Worm (Caenorhabditis elegans) whole organism, L1 larva: ENCODE results near the gene gpd-1.

Experiments used
- C04F5.9 ChIP-seq: sonication (generic microtip); optimal IDR thresholded peaks from 2 replicates; lab custom pipeline; 2016; ENCODE audit warnings: missing genetic modification characterization, missing compliant biosample characterization
- C34B4.2 ChIP-seq: sonication (generic microtip); optimal IDR thresholded peaks from 2 replicates; lab custom pipeline; 2017; ENCODE audit warnings: mild to moderate bottlenecking, missing genetic modification characterization, missing compliant biosample characterization
- F16B12.6 ChIP-seq: fragments of 150-350 bp; optimal IDR thresholded peaks from 2 replicates; lab custom pipeline; 2014; ENCODE audit warnings: missing biosample characterization, missing genetic modification characterization
- aha-1 ChIP-seq: fragments of 150-350 bp; optimal IDR thresholded peaks from 2 replicates; lab custom pipeline; 2014; ENCODE audit warnings: missing biosample characterization, missing genetic modification characterization
- alr-1 ChIP-seq: fragments of 200-800 bp; sonication (Bioruptor generic); optimal IDR thresholded peaks from 2 replicates; lab custom pipeline; 2018; ENCODE audit warnings: borderline replicate concordance, mild to moderate bottlenecking, missing genetic modification characterization, missing compliant biosample characterization
- aly-2 ChIP-seq: fragments of 150-350 bp; optimal IDR thresholded peaks from 2 replicates; lab custom pipeline; 2014; ENCODE audit warnings: missing biosample characterization, missing genetic modification characterization
- ama-1 ChIP-seq: fragments of 150-350 bp; optimal IDR thresholded peaks from 2 replicates; lab custom pipeline; 2014
- blmp-1 ChIP-seq: fragments of 150-350 bp; optimal IDR thresholded peaks from 2 replicates; lab custom pipeline; 2014; ENCODE audit warnings: missing biosample characterization, missing genetic modification characterization
- ceh-82 ChIP-seq, 3 experiments: fragments of 150-350 bp in 1 of 3; sonication (generic microtip) in 2 of 3; optimal IDR thresholded peaks; 2 replicates each; lab custom pipeline; 2014 to 2017; ENCODE audit warnings: missing biosample characterization in 3 of 3, missing genetic modification characterization in 3 of 3
- ceh-88 ChIP-seq: fragments of 200-800 bp; sonication (Bioruptor generic); IDR thresholded peaks from 2 replicates; pipeline ENCODE4 v1.3.6; 2022; ENCODE audit warnings: missing genetic modification characterization, missing compliant biosample characterization
- ces-1 ChIP-seq: fragments of 150-350 bp; optimal IDR thresholded peaks from 2 replicates; lab custom pipeline; 2014; ENCODE audit warnings: missing biosample characterization, missing genetic modification reagents, missing genetic modification characterization
- dpl-1 ChIP-seq, 3 experiments: fragments of 150-350 bp in 2 of 3; sonication (generic microtip) in 1 of 3; optimal IDR thresholded peaks; 2 replicates each; lab custom pipeline; 2014 to 2017; ENCODE audit warnings: missing biosample characterization in 3 of 3, missing genetic modification characterization in 3 of 3, missing genetic modification reagents in 3 of 3
- dsc-1 ChIP-seq: sonication (generic microtip); optimal IDR thresholded peaks from 2 replicates; lab custom pipeline; 2016; ENCODE audit warnings: mild to moderate bottlenecking, missing genetic modification characterization, missing compliant biosample characterization
- efl-1 ChIP-seq, 4 experiments: fragments of 150-350 bp; optimal IDR thresholded peaks in 3 of 4; peaks in 1 of 4; 1 replicate in 1 of 4; 2 replicates in 3 of 4; lab custom pipeline; 2014; ENCODE audit warnings: missing biosample characterization in 2 of 4, missing genetic modification characterization in 2 of 4, missing genetic modification reagents in 2 of 4
- egl-13 ChIP-seq: sonication (generic microtip); optimal IDR thresholded peaks from 2 replicates; lab custom pipeline; 2016; ENCODE audit warnings: missing genotype, missing genetic modification reagents, missing genetic modification characterization, missing compliant biosample characterization
- elt-2 ChIP-seq: sonication (generic microtip); optimal IDR thresholded peaks from 2 replicates; lab custom pipeline; 2016; ENCODE audit warnings: missing genetic modification characterization, mild to moderate bottlenecking, inconsistent platforms, missing compliant biosample characterization, missing genetic modification reagents
- ets-5 ChIP-seq: fragments of 200-800 bp; sonication (Bioruptor generic); IDR thresholded peaks from 2 replicates; pipeline ENCODE4 v1.3.6; 2022; ENCODE audit warnings: missing genetic modification characterization, missing compliant biosample characterization
- fkh-8 ChIP-seq: sonication (generic microtip); optimal IDR thresholded peaks from 2 replicates; lab custom pipeline; 2016; ENCODE audit warnings: mild to moderate bottlenecking, missing genetic modification characterization, missing compliant biosample characterization
- hlh-17 ChIP-seq: fragments of 200-800 bp; sonication (Bioruptor generic); optimal IDR thresholded peaks from 2 replicates; lab custom pipeline; 2018; ENCODE audit warnings: missing genetic modification characterization, mild to moderate bottlenecking, missing compliant biosample characterization, moderate library complexity, borderline replicate concordance
- irx-1 ChIP-seq: sonication (generic microtip); optimal IDR thresholded peaks from 2 replicates; lab custom pipeline; 2016; ENCODE audit warnings: missing genetic modification characterization, missing compliant biosample characterization
- isw-1 ChIP-seq: fragments of 200-800 bp; sonication (Bioruptor generic); IDR thresholded peaks from 2 replicates; pipeline ENCODE4 v1.3.6; 2022; ENCODE audit warnings: missing genetic modification characterization, missing compliant biosample characterization
- jun-1 ChIP-seq: fragments of 150-350 bp; optimal IDR thresholded peaks from 2 replicates; lab custom pipeline; 2014; ENCODE audit warnings: missing biosample characterization, missing genetic modification reagents, missing genetic modification characterization
- lin-13 ChIP-seq: fragments of 150-350 bp; optimal IDR thresholded peaks from 2 replicates; lab custom pipeline; 2014; ENCODE audit warnings: missing biosample characterization, missing genetic modification reagents, missing genetic modification characterization
- lin-35 ChIP-seq, 2 experiments: fragments of 150-350 bp; optimal IDR thresholded peaks; 2 replicates each; lab custom pipeline; 2014; ENCODE audit warnings: missing biosample characterization in 2 of 2, missing genetic modification characterization in 2 of 2, missing genetic modification reagents in 2 of 2
- lsy-2 ChIP-seq, 2 experiments: fragments of 150-350 bp; optimal IDR thresholded peaks; 2 replicates each; lab custom pipeline; 2014; ENCODE audit warnings: missing biosample characterization in 2 of 2, missing genetic modification characterization in 2 of 2
- mab-9 ChIP-seq: fragments of 200-800 bp; sonication (Bioruptor generic); IDR thresholded peaks from 2 replicates; pipeline ENCODE4 v1.3.6; 2022; ENCODE audit warnings: missing genetic modification reagents, missing genetic modification characterization, missing compliant biosample characterization
- mdl-1 ChIP-seq, 2 experiments: fragments of 150-350 bp; optimal IDR thresholded peaks; 2 replicates each; lab custom pipeline; 2014 to 2017; ENCODE audit warnings: missing biosample characterization in 2 of 2, missing genetic modification characterization in 2 of 2, inconsistent platforms in 1 of 2
- mef-2 ChIP-seq: fragments of 150-350 bp; optimal IDR thresholded peaks from 2 replicates; lab custom pipeline; 2014; ENCODE audit warnings: missing biosample characterization, missing genetic modification characterization
- nhr-47 ChIP-seq: sonication (generic microtip); optimal IDR thresholded peaks from 2 replicates; lab custom pipeline; 2016; ENCODE audit warnings: mild to moderate bottlenecking, missing genetic modification characterization, moderate library complexity, missing compliant biosample characterization
- nhr-71 ChIP-seq: sonication (generic microtip); optimal IDR thresholded peaks from 2 replicates; lab custom pipeline; 2016; ENCODE audit warnings: mild to moderate bottlenecking, missing genetic modification characterization, moderate library complexity, missing compliant biosample characterization
- nhr-76 ChIP-seq: sonication (generic microtip); optimal IDR thresholded peaks from 2 replicates; lab custom pipeline; 2017; ENCODE audit warnings: missing biosample characterization, missing genetic modification characterization
- pag-3 ChIP-seq: sonication (generic microtip); optimal IDR thresholded peaks from 2 replicates; lab custom pipeline; 2017; ENCODE audit warnings: missing genetic modification characterization, mild to moderate bottlenecking, missing compliant biosample characterization, antibody characterized with exemption, borderline replicate concordance; ENCODE audit not compliant: insufficient read depth
- pax-3 ChIP-seq: fragments of 200-800 bp; sonication (Bioruptor generic); optimal IDR thresholded peaks from 2 replicates; lab custom pipeline; 2018; ENCODE audit warnings: mild to moderate bottlenecking, missing genetic modification characterization, moderate library complexity, missing compliant biosample characterization
- rnt-1 ChIP-seq: sonication (generic microtip); optimal IDR thresholded peaks from 2 replicates; lab custom pipeline; 2016; ENCODE audit warnings: mild to moderate bottlenecking, missing genetic modification characterization, moderate library complexity, missing compliant biosample characterization
- snu-23 ChIP-seq: sonication (generic microtip); optimal IDR thresholded peaks from 2 replicates; lab custom pipeline; 2016; ENCODE audit warnings: missing genetic modification characterization, missing compliant biosample characterization
- sptf-1 ChIP-seq: fragments of 150-350 bp; optimal IDR thresholded peaks from 2 replicates; lab custom pipeline; 2014; ENCODE audit warnings: missing biosample characterization, missing genetic modification characterization
- swsn-7 ChIP-seq: sonication (generic microtip); optimal IDR thresholded peaks from 2 replicates; lab custom pipeline; 2016; ENCODE audit warnings: missing genetic modification characterization, missing compliant biosample characterization
- tbx-2 ChIP-seq: sonication (generic microtip); optimal IDR thresholded peaks from 2 replicates; lab custom pipeline; 2016; ENCODE audit warnings: missing genetic modification characterization, missing compliant biosample characterization
- unc-130 ChIP-seq: fragments of 150-350 bp; optimal IDR thresholded peaks from 2 replicates; lab custom pipeline; 2017; ENCODE audit warnings: missing biosample characterization, missing genetic modification characterization, inconsistent platforms
- unc-62 ChIP-seq: fragments of 150-350 bp; optimal IDR thresholded peaks from 2 replicates; lab custom pipeline; 2014; ENCODE audit warnings: missing biosample characterization, missing genetic modification reagents, missing genetic modification characterization

The gpd-1 gene

DNA sequence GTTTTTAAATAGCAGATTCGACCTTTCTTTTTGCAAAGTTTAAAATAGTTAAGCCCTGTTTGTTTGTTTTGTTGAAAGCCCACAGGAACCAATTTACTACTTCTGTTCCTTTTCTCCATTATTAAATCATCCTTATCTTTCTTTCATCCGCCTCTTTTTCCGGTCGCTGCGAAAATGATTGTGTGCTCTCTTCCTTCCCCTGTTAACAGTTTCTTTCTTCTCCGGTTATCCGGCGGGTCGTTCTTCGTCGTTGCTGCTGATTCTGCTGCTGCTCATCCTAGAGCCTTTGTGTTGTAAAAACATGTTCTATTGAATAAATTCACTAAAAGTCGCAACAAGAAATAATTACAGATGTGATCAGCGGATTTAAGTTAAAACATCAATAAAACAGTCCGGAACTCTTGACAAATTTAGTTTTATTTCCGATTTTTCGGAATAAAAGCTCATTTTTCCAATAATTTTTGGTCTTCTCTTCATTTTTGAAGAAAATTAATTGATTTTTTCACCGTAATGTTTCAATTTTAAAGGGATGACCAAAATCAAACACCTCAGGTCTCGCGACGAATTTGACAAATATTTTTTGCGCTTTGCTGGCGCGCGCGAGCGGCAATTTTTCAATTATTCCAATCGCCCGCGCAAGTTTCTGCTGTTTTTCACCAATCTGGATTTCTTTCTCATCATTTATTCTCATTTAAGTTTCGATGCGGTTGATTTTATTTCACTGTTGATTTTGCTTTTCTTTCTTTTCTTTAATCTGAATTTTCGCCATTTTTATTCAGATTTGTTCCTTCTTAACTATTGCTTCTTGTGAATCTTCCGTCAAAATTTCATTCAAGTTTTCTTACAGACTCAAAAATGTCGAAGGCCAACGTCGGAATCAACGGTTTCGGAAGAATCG is at the start of gene gpd-1:
TSS of gene gpd-1 (plus strand) at position 848 of the 898 bp plus-strand sequence.
- TF ChIP-seq alr-1: no peak
- TF ChIP-seq fkh-8 (tag; lab: Kevin White, UChicago): no peak
- TF ChIP-seq aha-1 (tag; lab: Kevin White, UChicago): no peak
- TF ChIP-seq pag-3 (tag; lab: Kevin White, UChicago): no peak
- no peak for TF ChIP-seq efl-1 (optimal IDR thresholded peaks at IDR 0.05; lab: Kevin White, UChicago)
- peak in 1 of 2 experiments; percentile 78 for TF ChIP-seq efl-1 (GFP tag; optimal IDR thresholded peaks at IDR 0.05 in 1 of 2; lab: Kevin White, UChicago)
- TF ChIP-seq elt-2 (tag; lab: Kevin White, UChicago): peak; percentile 20

DNA sequence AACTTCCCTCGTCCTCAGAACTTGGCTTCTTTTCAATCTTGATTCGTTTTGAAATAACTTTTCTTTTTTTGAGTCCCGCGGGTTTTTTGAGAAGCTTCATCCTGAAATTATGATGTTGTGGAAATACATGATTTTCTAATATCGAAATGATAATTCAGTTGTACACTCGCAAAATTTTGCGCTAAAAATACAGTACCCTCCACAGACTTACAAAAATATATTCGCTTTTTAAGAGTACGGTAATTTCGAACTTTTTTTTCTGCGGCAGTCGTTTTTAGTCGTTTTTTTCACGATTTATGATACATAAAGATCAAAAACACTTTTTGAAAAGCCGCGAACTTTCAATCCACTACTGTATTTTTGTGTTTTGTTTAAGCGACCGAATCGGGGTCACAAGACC is 48.9 kb upstream of the gpd-1 start, which contains the start of gene pro-2:
TSS of gene pro-2 (minus strand) at position 101 of the 400 bp plus-strand sequence.
- TF ChIP-seq hlh-17 (no peak), blmp-1 (tag; lab: Kevin White, UChicago) (no peak), swsn-7 (tag; lab: Kevin White, UChicago) (no peak), nhr-71 (tag; lab: Kevin White, UChicago) (no peak), mef-2 (tag; lab: Kevin White, UChicago) (no peak), jun-1 (tag; lab: Kevin White, UChicago) (no peak), sptf-1 (tag; lab: Kevin White, UChicago) (no peak), unc-130 (tag; lab: Kevin White, UChicago) (no peak), irx-1 (tag; lab: Kevin White, UChicago) (no peak), ceh-82 (tag; optimal IDR thresholded peaks at IDR 0.05; lab: Kevin White, UChicago) (no peak), C04F5.9 (tag; lab: Kevin White, UChicago) (no peak)

- TF ChIP-seq C34B4.2 (tag; lab: Kevin White, UChicago) (no peak), egl-13 (tag; lab: Kevin White, UChicago) (no peak), mdl-1 (tag; optimal IDR thresholded peaks at IDR 0.05; lab: Kevin White, UChicago) (no peak)
Measured at ce11 chrII:10346075-10346474, 47.9 kb upstream of the gpd-1 start, which contains the start of gene C07E3.10. C07E3.10 (plus strand) TSS chrII:10346375.

DNA sequence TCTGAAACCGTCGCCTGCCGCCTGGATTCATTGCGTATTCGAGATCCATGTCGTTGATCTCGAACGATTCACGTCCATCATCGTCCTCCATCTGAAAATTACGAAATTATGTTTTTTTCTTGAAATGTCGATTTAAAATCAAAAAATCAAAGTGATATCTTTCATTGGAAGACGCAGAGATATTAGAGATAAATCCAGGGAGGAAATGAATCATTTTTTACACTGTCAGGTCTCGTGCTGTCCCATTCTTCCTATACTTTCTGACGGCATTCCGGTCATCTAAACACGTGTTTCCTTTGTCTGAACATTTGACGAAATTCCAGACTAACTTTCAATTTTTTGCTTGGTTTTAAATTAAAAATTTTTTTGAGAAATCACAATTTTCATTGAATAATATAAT is 44.0 kb upstream of the gpd-1 start, which contains the start of gene stip-1:
TSS of gene stip-1 (minus strand) at position 98 of the 400 bp plus-strand sequence.
- TF ChIP-seq pax-3 (tag; lab: Kevin White, UChicago) (no peak), lsy-2 (tag; optimal IDR thresholded peaks at IDR 0.05; lab: Kevin White, UChicago) (peak in 1 of 2 experiments; percentile 2), nhr-71 (tag; lab: Kevin White, UChicago) (peak; percentile 39), rnt-1 (tag; lab: Kevin White, UChicago) (peak; percentile 27), efl-1 (optimal IDR thresholded peaks at IDR 0.05; lab: Kevin White, UChicago) (no peak), efl-1 (GFP tag; optimal IDR thresholded peaks at IDR 0.05 in 1 of 2; lab: Kevin White, UChicago) (peak in 1 of 2 experiments; percentile 91)

- TF ChIP-seq nhr-71 (tag; lab: Kevin White, UChicago): peak; percentile 11
- TF ChIP-seq dpl-1 (GFP tag; optimal IDR thresholded peaks at IDR 0.05; lab: Kevin White, UChicago): peak; percentile 90 to 96 (median 93)
- no peak for TF ChIP-seq sptf-1 (tag; lab: Kevin White, UChicago)
- TF ChIP-seq efl-1 (optimal IDR thresholded peaks at IDR 0.05; lab: Kevin White, UChicago): peak; percentile 94 to 97
- peak; percentile 94 to 99 for TF ChIP-seq efl-1 (GFP tag; optimal IDR thresholded peaks at IDR 0.05 in 1 of 2; lab: Kevin White, UChicago)
- TF ChIP-seq aly-2 (tag; lab: Kevin White, UChicago): no peak
- peak; percentile 33 for TF ChIP-seq F16B12.6 (tag; lab: Kevin White, UChicago)
- no peak for TF ChIP-seq nhr-76 (tag; lab: Kevin White, UChicago)
- no peak for TF ChIP-seq lin-13
- TF ChIP-seq mab-9 (GFP tag; lab: Robert Waterston, UW): peak; percentile 39; the same call in 1 of the 2 replicates
- peak; percentile 94 to 98 for TF ChIP-seq lin-35 (GFP tag; optimal IDR thresholded peaks at IDR 0.05; lab: Kevin White, UChicago)
- no peak for TF ChIP-seq nhr-47
- no peak for TF ChIP-seq pax-3 (tag; lab: Kevin White, UChicago)
- TF ChIP-seq tbx-2 (tag; lab: Kevin White, UChicago): no peak
- no peak for TF ChIP-seq ama-1 (lab: Kevin White, UChicago)
- no peak for TF ChIP-seq ces-1 (GFP tag; lab: Kevin White, UChicago)
- no peak for TF ChIP-seq dsc-1 (tag; lab: Kevin White, UChicago)
- 0 out of 2 replicates have a peak, but pooled peaks have one; percentile 8 for TF ChIP-seq isw-1 (GFP tag; lab: Robert Waterston, UW)
- no peak for TF ChIP-seq unc-62 (GFP tag; lab: Kevin White, UChicago)
- TF ChIP-seq aha-1 (tag; lab: Kevin White, UChicago): no peak
- peak; percentile 50 for TF ChIP-seq snu-23 (GFP tag; lab: Kevin White, UChicago)
- TF ChIP-seq ets-5 (GFP tag; lab: Robert Waterston, UW): no peak
- no peak for TF ChIP-seq ceh-88 (GFP tag; lab: Robert Waterston, UW)
Measured at ce11 chrII:10350487-10350886, 43.4 kb upstream of the gpd-1 start, which contains the start of gene C07E3.9. C07E3.9 (plus strand) TSS chrII:10350756.
